Worm (Caenorhabditis elegans): Measurements from ENCODE around the gene ZK616.5.

DNA sequence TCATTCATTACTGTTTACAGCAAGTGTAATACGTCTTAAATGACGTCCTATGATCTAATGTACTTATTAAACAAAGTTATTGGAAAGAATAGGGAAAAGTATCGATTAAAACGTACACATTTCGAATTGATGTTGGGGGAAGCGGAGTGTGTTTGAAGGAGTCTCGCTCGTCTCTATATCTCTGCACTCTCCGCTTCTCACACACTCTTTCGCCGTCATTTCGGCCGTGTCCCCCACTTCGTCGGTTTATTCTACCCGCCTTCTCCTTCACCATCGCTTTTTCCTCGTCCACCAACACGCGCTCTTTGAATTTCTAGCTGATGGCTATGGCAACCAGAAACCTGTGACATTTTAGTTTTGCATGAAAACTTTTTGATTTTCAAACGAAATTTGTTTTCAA lies 22.9 kb upstream of the ZK616.5 start:
- peak; percentile 68 for TF ChIP-seq T22C8.4 (GFP tag; IDR thresholded peaks at IDR 0.05)
- TF ChIP-seq klf-2 (GFP tag; conservative IDR thresholded peaks at IDR 0.05), result no peak
- TF ChIP-seq tab-1 (GFP tag; IDR thresholded peaks at IDR 0.05), result no peak
- no peak for TF ChIP-seq ztf-23 (GFP tag; IDR thresholded peaks at IDR 0.05)
- TF ChIP-seq cog-1 (tag; optimal IDR thresholded peaks at IDR 0.05), result no peak
- TF ChIP-seq ztf-29 (GFP tag; IDR thresholded peaks at IDR 0.05), result no peak
- TF ChIP-seq flt-1 (GFP tag; IDR thresholded peaks at IDR 0.05), result no peak
